Fruit fly (Drosophila melanogaster) whole organism, embryonic: ENCODE results near the gene CG7381.

ENCODE experiments used
- Abd-B ChIP-seq: fragments of 200-800 bp; sonication (Bioruptor generic); optimal IDR thresholded peaks from 2 replicates; lab custom pipeline; 2018; ENCODE audit warnings: missing biosample characterization, mild to moderate bottlenecking, missing genetic modification characterization, moderate library complexity
- Antp ChIP-seq: fragments of 200-800 bp; sonication (Bioruptor generic); optimal IDR thresholded peaks from 3 replicates; lab custom pipeline; 2016; ENCODE audit warnings: missing biosample characterization, missing genetic modification characterization
- CG11085 ChIP-seq: fragments of 200-800 bp; sonication (Bioruptor generic); IDR thresholded peaks from 2 replicates; pipeline ENCODE4 v1.3.6; 2022; ENCODE audit warnings: missing biosample characterization, missing genetic modification characterization
- CG12219 ChIP-seq: fragments of 200-800 bp; sonication (Bioruptor generic); optimal IDR thresholded peaks from 3 replicates; lab custom pipeline; 2018; ENCODE audit warnings: missing biosample characterization, mild to moderate bottlenecking, missing genetic modification characterization
- CG12236 ChIP-seq: fragments of 200-800 bp; sonication (Bioruptor generic); optimal IDR thresholded peaks from 2 replicates; lab custom pipeline; 2016; ENCODE audit warnings: missing biosample characterization, missing genetic modification characterization
- CG13296 ChIP-seq: fragments of 200-800 bp; sonication (Bioruptor generic); optimal IDR thresholded peaks from 3 replicates; lab custom pipeline; 2018; ENCODE audit warnings: missing biosample characterization, mild to moderate bottlenecking, missing genetic modification characterization
- CG14441 ChIP-seq: fragments of 200-800 bp; sonication (Bioruptor generic); IDR thresholded peaks from 2 replicates; pipeline ENCODE4 v1.3.6; 2022; ENCODE audit warnings: missing biosample characterization, missing genetic modification characterization
- CG17385 ChIP-seq: fragments of 200-800 bp; sonication (Bioruptor generic); optimal IDR thresholded peaks from 3 replicates; lab custom pipeline; 2018; ENCODE audit warnings: missing biosample characterization, mild to moderate bottlenecking, missing genetic modification characterization
- CG17802 ChIP-seq: fragments of 200-800 bp; sonication (Bioruptor generic); optimal IDR thresholded peaks from 2 replicates; lab custom pipeline; 2018; ENCODE audit warnings: missing biosample characterization, mild to moderate bottlenecking, missing genetic modification characterization, moderate library complexity
- CG18262 ChIP-seq: fragments of 200-800 bp; optimal IDR thresholded peaks from 3 replicates; lab custom pipeline; 2019; ENCODE audit warnings: missing biosample characterization, mild to moderate bottlenecking, missing genetic modification characterization, moderate library complexity
- CG30403 ChIP-seq: fragments of 200-800 bp; sonication (Bioruptor generic); optimal IDR thresholded peaks from 3 replicates; lab custom pipeline; 2016; ENCODE audit warnings: missing biosample characterization, missing genetic modification characterization
- CG31365 ChIP-seq: fragments of 200-800 bp; sonication (Bioruptor generic); optimal IDR thresholded peaks from 2 replicates; lab custom pipeline; 2018; ENCODE audit warnings: missing biosample characterization, mild to moderate bottlenecking, missing genetic modification characterization
- CG34224 ChIP-seq: fragments of 200-800 bp; sonication (Bioruptor generic); IDR thresholded peaks from 3 replicates; pipeline ENCODE4 v1.3.6; 2022; ENCODE audit warnings: missing biosample characterization, missing genetic modification characterization; ENCODE audit not compliant: partially characterized antibody
- CG34376 ChIP-seq: fragments of 200-800 bp; sonication (Bioruptor generic); optimal IDR thresholded peaks from 2 replicates; lab custom pipeline; 2018; ENCODE audit warnings: missing biosample characterization, mild to moderate bottlenecking, missing genetic modification characterization
- CG4854 ChIP-seq: fragments of 200-800 bp; sonication (Bioruptor generic); optimal IDR thresholded peaks from 2 replicates; lab custom pipeline; 2016; ENCODE audit warnings: missing biosample characterization, missing genetic modification characterization, inconsistent platforms
- CG6654 ChIP-seq: fragments of 200-800 bp; sonication (Bioruptor generic); optimal IDR thresholded peaks from 2 replicates; lab custom pipeline; 2017; ENCODE audit warnings: missing biosample characterization, mild to moderate bottlenecking, missing genetic modification characterization
- CG6813 ChIP-seq: fragments of 200-800 bp; sonication (Bioruptor generic); optimal IDR thresholded peaks from 2 replicates; lab custom pipeline; 2017; ENCODE audit warnings: missing biosample characterization, missing genetic modification characterization, mild to moderate bottlenecking, moderate library complexity, missing genetic modification reagents
- Deaf1 ChIP-seq: fragments of 200-800 bp; optimal IDR thresholded peaks from 3 replicates; lab custom pipeline; 2019; ENCODE audit warnings: missing biosample characterization, mild to moderate bottlenecking, missing genetic modification characterization, moderate library complexity
- Drgx ChIP-seq: fragments of 200-800 bp; sonication (Bioruptor generic); IDR thresholded peaks from 2 replicates; pipeline ENCODE4 v1.3.6; 2022; ENCODE audit warnings: missing biosample characterization, missing genetic modification characterization
- Elba2 ChIP-seq: fragments of 200-800 bp; sonication (Bioruptor generic); optimal IDR thresholded peaks from 3 replicates; lab custom pipeline; 2016; ENCODE audit warnings: missing biosample characterization, missing genetic modification characterization
- HHEX ChIP-seq: fragments of 200-800 bp; sonication (Bioruptor generic); optimal IDR thresholded peaks from 3 replicates; lab custom pipeline; 2017; ENCODE audit warnings: missing biosample characterization, mild to moderate bottlenecking, missing genetic modification characterization, missing genetic modification reagents
- HLH54F ChIP-seq: fragments of 200-800 bp; sonication (Bioruptor generic); optimal IDR thresholded peaks from 3 replicates; lab custom pipeline; 2016; ENCODE audit warnings: missing biosample characterization, missing genetic modification characterization
- Hr3 ChIP-seq: fragments of 200-800 bp; sonication (Bioruptor generic); optimal IDR thresholded peaks from 3 replicates; lab custom pipeline; 2016; ENCODE audit warnings: missing biosample characterization, missing genetic modification characterization
- Lpt ChIP-seq: fragments of >200 bp; optimal IDR thresholded peaks from 2 replicates; lab custom pipeline; 2018; ENCODE audit warnings: missing biosample characterization, missing genetic modification characterization
- MBD-R2 ChIP-seq: fragments of 200-800 bp; sonication (Bioruptor generic); IDR thresholded peaks from 2 replicates; pipeline ENCODE4 v1.3.6; 2022; ENCODE audit warnings: missing biosample characterization, missing genetic modification characterization
- Myb ChIP-seq: fragments of 200-800 bp; sonication (Bioruptor generic); optimal IDR thresholded peaks from 2 replicates; lab custom pipeline; 2016; ENCODE audit warnings: missing biosample characterization, missing genetic modification characterization
- Nf-YC ChIP-seq: fragments of 200-800 bp; optimal IDR thresholded peaks from 3 replicates; lab custom pipeline; 2019; ENCODE audit warnings: missing biosample characterization, mild to moderate bottlenecking, missing genetic modification characterization, moderate library complexity
- NfI ChIP-seq: fragments of 200-800 bp; sonication (Bioruptor generic); optimal IDR thresholded peaks from 3 replicates; lab custom pipeline; 2018; ENCODE audit warnings: missing biosample characterization, mild to moderate bottlenecking, missing genetic modification characterization, moderate library complexity
- Opbp ChIP-seq: fragments of 200-800 bp; sonication (Bioruptor generic); IDR thresholded peaks from 3 replicates; pipeline ENCODE4 v1.3.6; 2022; ENCODE audit warnings: missing biosample characterization, missing genetic modification characterization; ENCODE audit not compliant: partially characterized antibody
- Stat92E ChIP-seq, 3 experiments: fragments of >200 bp in 2 of 3; fragments of 200-800 bp in 1 of 3; sonication (Bioruptor generic) in 1 of 3; optimal IDR thresholded peaks; 2 replicates each; lab custom pipeline; 2017 to 2019; ENCODE audit warnings: missing biosample characterization in 3 of 3, missing genetic modification characterization in 3 of 3, mild to moderate bottlenecking in 1 of 3, moderate library complexity in 1 of 3
- Usf ChIP-seq: fragments of 200-800 bp; sonication (Bioruptor generic); optimal IDR thresholded peaks from 2 replicates; lab custom pipeline; 2017; ENCODE audit warnings: missing genotype, missing biosample characterization, missing genetic modification characterization
- ac ChIP-seq: fragments of 200-800 bp; sonication (Bioruptor generic); optimal IDR thresholded peaks from 3 replicates; lab custom pipeline; 2017; ENCODE audit warnings: missing biosample characterization, mild to moderate bottlenecking, missing genetic modification characterization
- aop ChIP-seq: fragments of 200-800 bp; sonication (Bioruptor generic); IDR thresholded peaks from 2 replicates; pipeline ENCODE4 v1.3.6; 2022; ENCODE audit warnings: missing biosample characterization, missing genetic modification characterization
- bab2 ChIP-seq: fragments of 200-800 bp; sonication (Bioruptor generic); optimal IDR thresholded peaks from 2 replicates; lab custom pipeline; 2016; ENCODE audit warnings: missing biosample characterization, missing genetic modification characterization
- gem ChIP-seq: fragments of 200-800 bp; sonication (Bioruptor generic); optimal IDR thresholded peaks from 2 replicates; lab custom pipeline; 2019; ENCODE audit warnings: missing biosample characterization, mild to moderate bottlenecking, missing genetic modification characterization, moderate library complexity
- gfzf ChIP-seq: fragments of 200-800 bp; sonication (Bioruptor generic); optimal IDR thresholded peaks from 2 replicates; lab custom pipeline; 2016; ENCODE audit warnings: missing biosample characterization, mild to moderate bottlenecking, missing genetic modification characterization, moderate library complexity
- kni ChIP-seq: fragments of 200-800 bp; sonication (Bioruptor generic); optimal IDR thresholded peaks from 3 replicates; lab custom pipeline; 2017; ENCODE audit warnings: mild to moderate bottlenecking, missing biosample characterization, missing genetic modification reagents, missing genetic modification characterization
- lilli ChIP-seq: fragments of 200-800 bp; sonication (Bioruptor generic); optimal IDR thresholded peaks from 3 replicates; lab custom pipeline; 2016; ENCODE audit warnings: missing biosample characterization, missing genetic modification characterization
- lov ChIP-seq, 2 experiments: fragments of 200-800 bp in 1 of 2; fragments of >200 bp in 1 of 2; sonication (Bioruptor generic) in 1 of 2; IDR thresholded peaks in 1 of 2; optimal IDR thresholded peaks in 1 of 2; 2 replicates in 1 of 2; 3 replicates in 1 of 2; pipeline versions ENCODE4 v1.3.6 to Lab custom; 2017 to 2022; ENCODE audit warnings: missing biosample characterization in 1 of 2, missing genetic modification characterization in 1 of 2
- nerfin-1 ChIP-seq: fragments of 200-800 bp; sonication (Bioruptor generic); optimal IDR thresholded peaks from 3 replicates; lab custom pipeline; 2019; ENCODE audit warnings: missing biosample characterization, mild to moderate bottlenecking, missing genetic modification characterization, moderate library complexity
- nmo ChIP-seq: fragments of 200-800 bp; sonication (Bioruptor generic); optimal IDR thresholded peaks from 2 replicates; lab custom pipeline; 2018; ENCODE audit warnings: missing biosample characterization, mild to moderate bottlenecking, missing genetic modification characterization, moderate library complexity
- pita ChIP-seq: fragments of 200-800 bp; sonication (Bioruptor generic); optimal IDR thresholded peaks from 2 replicates; lab custom pipeline; 2017; ENCODE audit warnings: missing biosample characterization, mild to moderate bottlenecking, missing genetic modification characterization
- ro ChIP-seq: fragments of 200-800 bp; sonication (Bioruptor generic); IDR thresholded peaks from 2 replicates; pipeline ENCODE4 v1.3.6; 2022; ENCODE audit warnings: missing biosample characterization, missing genetic modification characterization
- schlank ChIP-seq: fragments of 200-800 bp; sonication (Bioruptor generic); optimal IDR thresholded peaks from 2 replicates; lab custom pipeline; 2018; ENCODE audit warnings: missing biosample characterization, mild to moderate bottlenecking, missing genetic modification characterization
- slou ChIP-seq: fragments of 200-800 bp; sonication (Bioruptor generic); optimal IDR thresholded peaks from 3 replicates; lab custom pipeline; 2016; ENCODE audit warnings: missing biosample characterization, missing genetic modification characterization
- slp2 ChIP-seq: fragments of 200-800 bp; sonication (Bioruptor generic); optimal IDR thresholded peaks from 2 replicates; lab custom pipeline; 2016; ENCODE audit warnings: missing biosample characterization, missing genetic modification characterization
- unc-4 ChIP-seq: fragments of 200-800 bp; sonication (Bioruptor generic); IDR thresholded peaks from 2 replicates; pipeline ENCODE4 v1.3.6; 2022; ENCODE audit warnings: missing biosample characterization, missing genetic modification characterization; ENCODE audit not compliant: partially characterized antibody
- vfl ChIP-seq: fragments of 200-800 bp; sonication (Bioruptor generic); optimal IDR thresholded peaks from 2 replicates; lab custom pipeline; 2016; ENCODE audit warnings: missing biosample characterization, missing genetic modification characterization

The CG7381 gene

DNA sequence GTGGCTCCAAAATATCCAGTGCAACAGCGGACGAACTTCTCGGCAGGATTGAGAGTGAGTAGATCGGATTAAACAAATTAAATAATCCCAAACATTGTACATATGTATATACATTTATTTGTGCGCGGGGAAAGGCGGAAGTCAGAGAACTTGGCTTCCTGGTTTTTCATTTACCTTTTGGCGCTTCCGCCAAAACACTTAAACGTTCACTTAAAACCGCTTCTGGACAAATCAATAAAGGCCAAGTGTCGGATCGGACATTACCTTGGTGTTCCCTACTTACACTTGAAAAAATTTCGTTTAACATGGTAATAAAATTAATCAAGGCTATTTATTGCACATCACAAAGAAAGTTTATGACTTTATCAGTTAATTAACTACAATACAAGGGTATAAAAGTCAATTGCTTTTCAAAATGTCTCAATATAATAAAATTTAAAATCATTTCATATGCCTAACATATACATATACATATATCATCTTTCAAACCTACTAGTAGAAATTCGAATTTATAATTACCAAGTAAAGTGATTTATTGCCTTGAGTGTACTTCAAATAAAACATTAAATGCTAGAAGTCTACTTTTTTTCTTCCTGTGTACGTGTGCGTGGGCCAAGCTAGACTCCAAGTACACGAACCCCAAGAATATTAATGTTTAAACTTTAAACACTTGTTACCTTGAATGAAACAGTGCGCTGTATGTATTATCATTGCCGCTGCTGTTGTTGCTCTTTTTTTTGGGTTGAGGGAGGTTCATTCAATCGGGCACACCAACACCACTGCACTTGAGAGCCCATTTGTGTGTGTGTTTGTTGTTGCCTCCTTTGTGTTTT is 4.3 kb upstream of the CG7381 start (continued):
- TF ChIP-seq vfl (GFP tag; lab: Kevin White, UChicago) (no peak), Hr3 (GFP tag; lab: Kevin White, UChicago) (peak; percentile 46), CG4854 (GFP tag; lab: Kevin White, UChicago) (no peak), CG17802 (tag; lab: Kevin White, UChicago) (no peak), Myb (no peak), gfzf (GFP tag; lab: Kevin White, UChicago) (no peak), CG34376 (GFP tag; lab: Kevin White, UChicago) (no peak), HLH54F (GFP tag; lab: Kevin White, UChicago) (peak; percentile 4), CG31365 (tag; lab: Kevin White, UChicago) (no peak), Drgx (GFP tag; lab: Robert Waterston, UW) (peak; percentile 59), CG12236 (GFP tag; lab: Kevin White, UChicago) (no peak), Opbp (GFP tag; lab: Robert Waterston, UW) (no peak), HHEX (GFP tag; lab: Kevin White, UChicago) (peak; percentile 49), gem (tag; lab: Kevin White, UChicago) (peak; percentile 86), ac (no peak), slou (GFP tag; lab: Kevin White, UChicago) (peak; percentile 33), nerfin-1 (tag; lab: Kevin White, UChicago) (peak; percentile 59), kni (no peak), ro (GFP tag; lab: Robert Waterston, UW) (no peak), NfI (GFP tag; lab: Kevin White, UChicago) (peak; percentile 41), CG14441 (peak; percentile 50), slp2 (GFP tag; lab: Kevin White, UChicago) (no peak), aop (GFP tag; lab: Robert Waterston, UW) (no peak), CG11085 (GFP tag; lab: Robert Waterston, UW) (no peak), Deaf1 (tag; lab: Kevin White, UChicago) (peak; percentile 60), CG12219 (GFP tag; lab: Kevin White, UChicago) (peak; percentile 57), pita (no peak), CG34224 (GFP tag; lab: Robert Waterston, UW) (no peak), bab2 (GFP tag; lab: Kevin White, UChicago) (peak; percentile 45), lilli (GFP tag; lab: Kevin White, UChicago) (peak; percentile 5), CG17385 (peak; percentile 54), Abd-B (peak; percentile 52), CG6813 (GFP tag; lab: Kevin White, UChicago) (no peak), lov (optimal IDR thresholded peaks at IDR 0.05; lab: Kevin White, UChicago) (no peak), lov (GFP tag; IDR thresholded peaks at IDR 0.05; lab: Robert Waterston, UW) (0 out of 3 replicates have a peak, but pooled peaks have one; percentile 7), MBD-R2 (GFP tag; lab: Robert Waterston, UW) (no peak; the same call in 1 of the 2 replicates), CG13296 (GFP tag; lab: Kevin White, UChicago) (peak; percentile 51), Antp (GFP tag; lab: Kevin White, UChicago) (no peak), Usf (GFP tag; lab: Kevin White, UChicago) (peak; percentile 17), unc-4 (GFP tag; lab: Robert Waterston, UW) (no peak), CG6654 (GFP tag; lab: Kevin White, UChicago) (peak; percentile 49), schlank (no peak), CG30403 (GFP tag; lab: Kevin White, UChicago) (peak; percentile 80), nmo (GFP tag; lab: Kevin White, UChicago) (peak; percentile 82), CG18262 (peak; percentile 77), Nf-YC (tag; lab: Kevin White, UChicago) (peak; percentile 52), Stat92E (GFP tag; optimal IDR thresholded peaks at IDR 0.05; lab: Kevin White, UChicago) (no peak), Lpt (no peak), Elba2 (GFP tag; lab: Kevin White, UChicago) (no peak)
